Fruit fly (Drosophila melanogaster) whole organism, embryonic: ENCODE measurements around the gene CG2147.

Experiments used
- ATbp ChIP-seq: fragments of 200-800 bp; sonication (Bioruptor generic); optimal IDR thresholded peaks from 2 replicates; lab custom pipeline; 2017; ENCODE audit warnings: missing biosample characterization, mild to moderate bottlenecking, missing genetic modification characterization, missing genetic modification reagents
- Antp ChIP-seq: fragments of 200-800 bp; sonication (Bioruptor generic); optimal IDR thresholded peaks from 3 replicates; lab custom pipeline; 2016; ENCODE audit warnings: missing biosample characterization, missing genetic modification characterization
- BEAF-32 ChIP-seq: fragments of 200-800 bp; sonication (Bioruptor generic); optimal IDR thresholded peaks from 3 replicates; lab custom pipeline; 2017; ENCODE audit warnings: missing biosample characterization, missing genetic modification characterization, mild to moderate bottlenecking, moderate library complexity, missing genetic modification reagents
- Bgb ChIP-seq: fragments of 200-800 bp; sonication (Bioruptor generic); IDR thresholded peaks from 2 replicates; pipeline ENCODE4 v1.3.6; 2022; ENCODE audit warnings: missing biosample characterization, missing genetic modification characterization; ENCODE audit not compliant: partially characterized antibody
- BtbVII ChIP-seq: fragments of 200-800 bp; sonication (Bioruptor generic); optimal IDR thresholded peaks from 3 replicates; lab custom pipeline; 2017; ENCODE audit warnings: missing biosample characterization, mild to moderate bottlenecking, missing genetic modification characterization
- CG10979 ChIP-seq: fragments of 200-800 bp; sonication (Bioruptor generic); optimal IDR thresholded peaks from 2 replicates; lab custom pipeline; 2018; ENCODE audit warnings: missing biosample characterization, mild to moderate bottlenecking, missing genetic modification characterization, moderate library complexity
- CG11085 ChIP-seq: fragments of 200-800 bp; sonication (Bioruptor generic); IDR thresholded peaks from 2 replicates; pipeline ENCODE4 v1.3.6; 2022; ENCODE audit warnings: missing biosample characterization, missing genetic modification characterization
- CG11696 ChIP-seq: fragments of 200-800 bp; sonication (Bioruptor generic); IDR thresholded peaks from 2 replicates; pipeline ENCODE4 v1.3.6; 2022; ENCODE audit warnings: missing biosample characterization, missing genetic modification characterization
- CG12299 ChIP-seq: fragments of 200-800 bp; sonication (Bioruptor generic); optimal IDR thresholded peaks from 2 replicates; lab custom pipeline; 2018; ENCODE audit warnings: missing biosample characterization, mild to moderate bottlenecking, missing genetic modification characterization
- CG14860 ChIP-seq: fragments of 200-800 bp; sonication (Bioruptor generic); IDR thresholded peaks from 3 replicates; pipeline ENCODE4 v1.3.6; 2022; ENCODE audit warnings: missing biosample characterization, missing genetic modification characterization; ENCODE audit not compliant: partially characterized antibody
- CG1602 ChIP-seq: fragments of 200-800 bp; sonication (Bioruptor generic); optimal IDR thresholded peaks from 3 replicates; lab custom pipeline; 2016; ENCODE audit warnings: missing biosample characterization, missing genetic modification characterization
- CG17186 ChIP-seq: fragments of 200-800 bp; sonication (Bioruptor generic); optimal IDR thresholded peaks from 3 replicates; lab custom pipeline; 2017; ENCODE audit warnings: missing biosample characterization, missing genetic modification reagents, missing genetic modification characterization
- CG17328 ChIP-seq: fragments of 200-800 bp; sonication (Bioruptor generic); IDR thresholded peaks from 2 replicates; pipeline ENCODE4 v1.3.6; 2022; ENCODE audit warnings: missing biosample characterization, missing genetic modification characterization
- CG17912 ChIP-seq: fragments of 200-800 bp; sonication (Bioruptor generic); optimal IDR thresholded peaks from 2 replicates; lab custom pipeline; 2018; ENCODE audit warnings: missing biosample characterization, mild to moderate bottlenecking, missing genetic modification characterization
- CG18011 ChIP-seq: fragments of 200-800 bp; sonication (Bioruptor generic); optimal IDR thresholded peaks from 2 replicates; lab custom pipeline; 2017; ENCODE audit warnings: missing biosample characterization, missing genetic modification characterization, mild to moderate bottlenecking, moderate library complexity, missing genotype
- CG18476 ChIP-seq: fragments of 200-800 bp; sonication (Bioruptor generic); optimal IDR thresholded peaks from 2 replicates; lab custom pipeline; 2016; ENCODE audit warnings: missing biosample characterization, mild to moderate bottlenecking, missing genetic modification characterization
- CG2120 ChIP-seq: fragments of 200-800 bp; sonication (Bioruptor generic); optimal IDR thresholded peaks from 3 replicates; lab custom pipeline; 2016; ENCODE audit warnings: missing biosample characterization, missing genetic modification characterization
- CG31388 ChIP-seq: fragments of 200-800 bp; sonication (Bioruptor generic); optimal IDR thresholded peaks from 2 replicates; lab custom pipeline; 2016; ENCODE audit warnings: missing biosample characterization, missing genetic modification characterization
- CG34422 ChIP-seq: fragments of 200-800 bp; sonication (Bioruptor generic); IDR thresholded peaks from 3 replicates; pipeline ENCODE4 v1.3.6; 2022; ENCODE audit warnings: missing biosample characterization, missing genetic modification characterization
- CG5180 ChIP-seq: fragments of 200-800 bp; sonication (Bioruptor generic); optimal IDR thresholded peaks from 3 replicates; lab custom pipeline; 2017; ENCODE audit warnings: missing biosample characterization, missing genetic modification characterization, mild to moderate bottlenecking, moderate library complexity, missing genetic modification reagents
- CG6791 ChIP-seq: fragments of 200-800 bp; sonication (Bioruptor generic); IDR thresholded peaks from 3 replicates; pipeline ENCODE4 v1.3.6; 2022; ENCODE audit warnings: missing biosample characterization, missing genetic modification characterization; ENCODE audit not compliant: partially characterized antibody
- CG7839 ChIP-seq: fragments of 200-800 bp; sonication (Bioruptor generic); optimal IDR thresholded peaks from 3 replicates; lab custom pipeline; 2018; ENCODE audit warnings: missing biosample characterization, mild to moderate bottlenecking, missing genetic modification characterization, moderate library complexity
- CG9797 ChIP-seq: fragments of 200-800 bp; sonication (Bioruptor generic); optimal IDR thresholded peaks from 3 replicates; lab custom pipeline; 2018; ENCODE audit warnings: missing biosample characterization, mild to moderate bottlenecking, missing genetic modification characterization
- E2f1 ChIP-seq: fragments of 200-800 bp; sonication (Bioruptor generic); IDR thresholded peaks from 2 replicates; pipeline ENCODE4 v1.3.6; 2022; ENCODE audit warnings: missing biosample characterization, missing genetic modification characterization
- HLH4C ChIP-seq: fragments of 200-800 bp; sonication (Bioruptor generic); IDR thresholded peaks from 3 replicates; pipeline ENCODE4 v1.3.6; 2022; ENCODE audit warnings: missing biosample characterization, missing genetic modification characterization; ENCODE audit not compliant: partially characterized antibody
- Hr51 ChIP-seq, 2 experiments: fragments of 200-800 bp; sonication (Bioruptor generic); optimal IDR thresholded peaks; 2 replicates in 1 of 2; 3 replicates in 1 of 2; lab custom pipeline; 2016 to 2018; ENCODE audit warnings: missing biosample characterization in 2 of 2, missing genetic modification characterization in 2 of 2, mild to moderate bottlenecking in 1 of 2, moderate library complexity in 1 of 2
- ash1 ChIP-seq: fragments of 200-800 bp; sonication (Bioruptor generic); optimal IDR thresholded peaks from 2 replicates; lab custom pipeline; 2018; ENCODE audit warnings: missing biosample characterization, mild to moderate bottlenecking, missing genetic modification characterization
- cad ChIP-seq: fragments of >200 bp; optimal IDR thresholded peaks from 2 replicates; lab custom pipeline; 2017; ENCODE audit warnings: missing biosample characterization, missing genetic modification characterization
- chn ChIP-seq: fragments of 200-800 bp; sonication (Bioruptor generic); optimal IDR thresholded peaks from 2 replicates; lab custom pipeline; 2016; ENCODE audit warnings: missing biosample characterization, missing genetic modification characterization
- cwo ChIP-seq: fragments of 200-800 bp; sonication (Bioruptor generic); optimal IDR thresholded peaks from 3 replicates; lab custom pipeline; 2017; ENCODE audit warnings: missing biosample characterization, missing genetic modification characterization, mild to moderate bottlenecking, moderate library complexity, missing genetic modification reagents
- emc ChIP-seq: fragments of 200-800 bp; sonication (Bioruptor generic); optimal IDR thresholded peaks from 2 replicates; lab custom pipeline; 2016; ENCODE audit warnings: missing biosample characterization, missing genetic modification characterization
- ems ChIP-seq: fragments of 200-800 bp; sonication (Bioruptor generic); optimal IDR thresholded peaks from 3 replicates; lab custom pipeline; 2016; ENCODE audit warnings: missing biosample characterization, missing genetic modification characterization
- en ChIP-seq: fragments of 200-800 bp; sonication (Bioruptor generic); optimal IDR thresholded peaks from 2 replicates; lab custom pipeline; 2016; ENCODE audit warnings: missing biosample characterization, missing genetic modification characterization
- exex ChIP-seq: fragments of 200-800 bp; sonication (Bioruptor generic); optimal IDR thresholded peaks from 4 replicates; lab custom pipeline; 2018; ENCODE audit warnings: missing biosample characterization, mild to moderate bottlenecking, missing genetic modification characterization, moderate library complexity
- fd64A ChIP-seq: fragments of 200-800 bp; sonication (Bioruptor generic); optimal IDR thresholded peaks from 3 replicates; lab custom pipeline; 2018; ENCODE audit warnings: missing biosample characterization, mild to moderate bottlenecking, missing genetic modification characterization
- gcm2 ChIP-seq: fragments of 200-800 bp; sonication (Bioruptor generic); optimal IDR thresholded peaks from 2 replicates; lab custom pipeline; 2016; ENCODE audit warnings: missing biosample characterization, missing genetic modification characterization
- gem ChIP-seq: fragments of 200-800 bp; sonication (Bioruptor generic); optimal IDR thresholded peaks from 2 replicates; lab custom pipeline; 2019; ENCODE audit warnings: missing biosample characterization, mild to moderate bottlenecking, missing genetic modification characterization, moderate library complexity
- grn ChIP-seq: fragments of 200-800 bp; sonication (Bioruptor generic); optimal IDR thresholded peaks from 3 replicates; lab custom pipeline; 2017; ENCODE audit warnings: missing biosample characterization, missing genetic modification characterization
- h ChIP-seq: fragments of >200 bp; optimal IDR thresholded peaks from 2 replicates; lab custom pipeline; 2017
- ind ChIP-seq: fragments of 200-800 bp; sonication (Bioruptor generic); optimal IDR thresholded peaks from 3 replicates; lab custom pipeline; 2016; ENCODE audit warnings: missing biosample characterization, missing genetic modification characterization
- jigr1 ChIP-seq: fragments of 200-800 bp; sonication (Bioruptor generic); IDR thresholded peaks from 3 replicates; pipeline ENCODE4 v1.3.6; 2022; ENCODE audit warnings: missing biosample characterization, missing genetic modification characterization
- ken ChIP-seq: fragments of 200-800 bp; sonication (Bioruptor generic); IDR thresholded peaks from 3 replicates; pipeline ENCODE4 v1.3.6; 2022; ENCODE audit warnings: missing biosample characterization, missing genetic modification characterization
- maf-S ChIP-seq: fragments of 200-800 bp; sonication (Bioruptor generic); optimal IDR thresholded peaks from 2 replicates; lab custom pipeline; 2016; ENCODE audit warnings: missing biosample characterization, missing genetic modification characterization
- seq ChIP-seq: fragments of 200-800 bp; sonication (Bioruptor generic); IDR thresholded peaks from 2 replicates; pipeline ENCODE4 v1.3.6; 2022; ENCODE audit warnings: missing biosample characterization, missing genetic modification characterization
- sisA ChIP-seq: fragments of 200-800 bp; sonication (Bioruptor generic); IDR thresholded peaks from 2 replicates; pipeline ENCODE4 v1.3.6; 2022; ENCODE audit warnings: missing biosample characterization, missing genetic modification characterization
- twi ChIP-seq: fragments of 200-800 bp; optimal IDR thresholded peaks from 2 replicates; lab custom pipeline; 2019; ENCODE audit warnings: missing biosample characterization, mild to moderate bottlenecking, missing genetic modification characterization, moderate library complexity
- wor ChIP-seq: fragments of 200-800 bp; sonication (Bioruptor generic); IDR thresholded peaks from 2 replicates; pipeline ENCODE4 v1.3.6; 2022; ENCODE audit warnings: missing biosample characterization, missing genetic modification characterization

CG2147 gene

dm6 chrX:8211094-8211730 is 29.3 kb upstream of the CG2147 start (continued):
- TF ChIP-seq HLH4C (GFP tag; lab: Robert Waterston, UW) (no peak), CG34422 (GFP tag; lab: Robert Waterston, UW) (peak; percentile 42; the same call in 1 of the 3 replicates), CG7839 (peak; percentile 37), maf-S (GFP tag; lab: Kevin White, UChicago) (no peak), CG5180 (GFP tag; lab: Kevin White, UChicago) (no peak), CG31388 (GFP tag; lab: Kevin White, UChicago) (no peak), BEAF-32 (GFP tag; lab: Kevin White, UChicago) (no peak), cwo (GFP tag; lab: Kevin White, UChicago) (peak; percentile 13), CG10979 (tag; lab: Kevin White, UChicago) (peak; percentile 2), CG9797 (GFP tag; lab: Kevin White, UChicago) (no peak), ash1 (GFP tag; lab: Kevin White, UChicago) (no peak), BtbVII (GFP tag; lab: Kevin White, UChicago) (no peak), fd64A (GFP tag; lab: Kevin White, UChicago) (no peak), ATbp (GFP tag; lab: Kevin White, UChicago) (no peak), ind (GFP tag; lab: Kevin White, UChicago) (no peak), CG17912 (GFP tag; lab: Kevin White, UChicago) (no peak), CG17328 (GFP tag; lab: Robert Waterston, UW) (no peak), CG2120 (GFP tag; lab: Kevin White, UChicago) (peak; percentile 21), CG11696 (GFP tag; lab: Robert Waterston, UW) (peak; percentile 77), CG17186 (GFP tag; lab: Kevin White, UChicago) (no peak), CG1602 (GFP tag; lab: Kevin White, UChicago) (no peak), jigr1 (GFP tag; lab: Robert Waterston, UW) (no peak), cad (GFP tag; lab: Kevin White, UChicago) (no peak), twi (tag; lab: Kevin White, UChicago) (peak; percentile 25), gem (tag; lab: Kevin White, UChicago) (peak; percentile 43), CG12299 (tag; lab: Kevin White, UChicago) (no peak), wor (no peak), CG18011 (GFP tag; lab: Kevin White, UChicago) (no peak), CG18476 (GFP tag; lab: Kevin White, UChicago) (no peak), grn (GFP tag; lab: Kevin White, UChicago) (no peak), Antp (GFP tag; lab: Kevin White, UChicago) (no peak), ken (GFP tag; lab: Robert Waterston, UW) (no peak), gcm2 (GFP tag; lab: Kevin White, UChicago) (no peak), CG14860 (GFP tag; lab: Robert Waterston, UW) (no peak), Hr51 (GFP tag; optimal IDR thresholded peaks at IDR 0.05; lab: Kevin White, UChicago) (no peak), CG11085 (GFP tag; lab: Robert Waterston, UW) (no peak), sisA (peak; percentile 28; the same call in 1 of the 2 replicates), h (lab: Kevin White, UChicago) (no peak), seq (GFP tag; lab: Robert Waterston, UW) (no peak), E2f1 (GFP tag; lab: Robert Waterston, UW) (no peak), Bgb (GFP tag; lab: Robert Waterston, UW) (no peak), emc (GFP tag; lab: Kevin White, UChicago) (no peak), exex (tag; lab: Kevin White, UChicago) (no peak), CG6791 (no peak), en (GFP tag; lab: Kevin White, UChicago) (no peak), ems (GFP tag; lab: Kevin White, UChicago) (no peak), chn (peak; percentile 7)
